Worm (Caenorhabditis elegans) whole organism, young adult: ENCODE measurements around the gene C32D5.14.

Source experiments
- B0019.2 ChIP-seq: fragments of 200-800 bp; sonication (Bioruptor generic); conservative IDR thresholded peaks from 2 replicates; pipeline ENCODE4 v1.3.6; 2022; ENCODE audit warnings: missing genetic modification reagents, missing genetic modification characterization, missing compliant biosample characterization
- B0336.3 ChIP-seq: fragments of 200-800 bp; sonication (Bioruptor generic); IDR thresholded peaks from 2 replicates; pipeline ENCODE4 v1.3.6; 2022; ENCODE audit warnings: missing genetic modification characterization, missing compliant biosample characterization
- F10E7.11 ChIP-seq: sonication (generic microtip); optimal IDR thresholded peaks from 2 replicates; lab custom pipeline; 2017; ENCODE audit warnings: mild to moderate bottlenecking, missing genetic modification characterization, moderate library complexity, missing compliant biosample characterization
- F22D6.2 ChIP-seq: sonication (generic microtip); optimal IDR thresholded peaks from 2 replicates; lab custom pipeline; 2016; ENCODE audit warnings: mild to moderate bottlenecking, missing genetic modification characterization, missing compliant biosample characterization
- F33H1.4 ChIP-seq: fragments of 200-800 bp; sonication (Bioruptor generic); IDR thresholded peaks from 2 replicates; pipeline ENCODE4 v1.3.6; 2022; ENCODE audit warnings: missing genetic modification reagents, missing genetic modification characterization, missing compliant biosample characterization
- F39B2.1 ChIP-seq: fragments of 200-800 bp; sonication (Bioruptor generic); IDR thresholded peaks from 2 replicates; pipeline ENCODE4 v1.3.6; 2022; ENCODE audit warnings: missing genetic modification reagents, missing genetic modification characterization, missing compliant biosample characterization
- T07F8.4 ChIP-seq: sonication (generic microtip); optimal IDR thresholded peaks from 2 replicates; lab custom pipeline; 2016; ENCODE audit warnings: mild to moderate bottlenecking, missing genetic modification characterization, moderate library complexity, missing compliant biosample characterization
- T26A5.8 ChIP-seq: sonication (generic microtip); optimal IDR thresholded peaks from 2 replicates; lab custom pipeline; 2016; ENCODE audit warnings: missing genetic modification characterization, missing compliant biosample characterization
- Y53G8AR.9 ChIP-seq: fragments of 200-800 bp; sonication (Bioruptor generic); conservative IDR thresholded peaks from 2 replicates; pipeline ENCODE4 v1.3.6; 2022; ENCODE audit warnings: missing genetic modification reagents, missing genetic modification characterization, missing compliant biosample characterization
- Y56A3A.18 ChIP-seq: fragments of 200-800 bp; sonication (Bioruptor generic); IDR thresholded peaks from 2 replicates; pipeline ENCODE4 v1.3.6; 2022; ENCODE audit warnings: missing genetic modification reagents, missing genetic modification characterization, missing compliant biosample characterization
- Y67H2A.10 ChIP-seq: fragments of 200-800 bp; sonication (Bioruptor generic); conservative IDR thresholded peaks from 2 replicates; pipeline ENCODE4 v1.3.6; 2022; ENCODE audit warnings: missing genetic modification reagents, missing genetic modification characterization, missing compliant biosample characterization
- Y95B8A.8 ChIP-seq: fragments of 200-800 bp; sonication (Bioruptor generic); IDR thresholded peaks from 2 replicates; pipeline ENCODE4 v1.3.6; 2022; ENCODE audit warnings: missing genetic modification reagents, missing genetic modification characterization, missing compliant biosample characterization
- attf-6 ChIP-seq: fragments of 200-800 bp; sonication (Bioruptor generic); IDR thresholded peaks from 2 replicates; pipeline ENCODE4 v1.3.6; 2022; ENCODE audit warnings: missing genetic modification reagents, missing genetic modification characterization, missing compliant biosample characterization
- bed-1 ChIP-seq: fragments of 200-800 bp; sonication (Bioruptor generic); IDR thresholded peaks from 2 replicates; pipeline ENCODE4 v1.3.6; 2022; ENCODE audit warnings: missing genetic modification reagents, missing genetic modification characterization, missing compliant biosample characterization
- cebp-1 ChIP-seq, 2 experiments: fragments of 200-800 bp in 1 of 2; sonication (Bioruptor generic) in 1 of 2; sonication (generic microtip) in 1 of 2; IDR thresholded peaks in 1 of 2; optimal IDR thresholded peaks in 1 of 2; 2 replicates each; pipeline versions ENCODE4 v1.3.6 to Lab custom; 2017 to 2022; ENCODE audit warnings: missing compliant biosample characterization in 2 of 2, missing genetic modification characterization in 2 of 2, mild to moderate bottlenecking in 1 of 2, missing genetic modification reagents in 1 of 2, moderate library complexity in 1 of 2
- cebp-2 ChIP-seq: fragments of 200-800 bp; sonication (Bioruptor generic); IDR thresholded peaks from 2 replicates; pipeline ENCODE4 v1.3.6; 2022; ENCODE audit warnings: missing genetic modification characterization, missing compliant biosample characterization
- ceh-27 ChIP-seq: fragments of 200-800 bp; sonication (Bioruptor generic); optimal IDR thresholded peaks from 2 replicates; lab custom pipeline; 2018; ENCODE audit warnings: mild to moderate bottlenecking, missing genetic modification characterization, moderate library complexity, missing compliant biosample characterization
- ceh-58 ChIP-seq: fragments of 200-800 bp; sonication (Bioruptor generic); IDR thresholded peaks from 2 replicates; pipeline ENCODE4 v1.3.6; 2022; ENCODE audit warnings: missing genetic modification characterization, missing compliant biosample characterization
- ceh-91 ChIP-seq: fragments of 200-800 bp; sonication (Bioruptor generic); IDR thresholded peaks from 2 replicates; pipeline ENCODE4 v1.3.6; 2022; ENCODE audit warnings: missing genetic modification reagents, missing genetic modification characterization, missing compliant biosample characterization
- ets-4 ChIP-seq: fragments of 200-800 bp; sonication (Bioruptor generic); optimal IDR thresholded peaks from 2 replicates; lab custom pipeline; 2018; ENCODE audit warnings: mild to moderate bottlenecking, missing genetic modification characterization, missing compliant biosample characterization
- fkh-3 ChIP-seq: sonication (generic microtip); optimal IDR thresholded peaks from 2 replicates; lab custom pipeline; 2016; ENCODE audit warnings: mild to moderate bottlenecking, missing genetic modification characterization, missing compliant biosample characterization
- gei-17 ChIP-seq: fragments of 200-800 bp; sonication (Bioruptor generic); optimal IDR thresholded peaks from 2 replicates; lab custom pipeline; 2018; ENCODE audit warnings: mild to moderate bottlenecking, missing genetic modification characterization, missing compliant biosample characterization
- hmg-1.2 ChIP-seq: fragments of 200-800 bp; sonication (Bioruptor generic); IDR thresholded peaks from 2 replicates; pipeline ENCODE4 v1.3.6; 2022; ENCODE audit warnings: missing genetic modification reagents, missing genetic modification characterization, missing compliant biosample characterization
- hsf-1 ChIP-seq: fragments of 200-800 bp; sonication (Bioruptor generic); IDR thresholded peaks from 2 replicates; pipeline ENCODE4 v1.3.6; 2022; ENCODE audit warnings: missing genetic modification reagents, missing genetic modification characterization, missing compliant biosample characterization
- lag-1 ChIP-seq: fragments of 200-800 bp; sonication (Bioruptor generic); IDR thresholded peaks from 2 replicates; pipeline ENCODE4 v1.3.6; 2022; ENCODE audit warnings: missing genetic modification reagents, missing genetic modification characterization, missing compliant biosample characterization
- let-526 ChIP-seq: fragments of 200-800 bp; sonication (Bioruptor generic); IDR thresholded peaks from 2 replicates; pipeline ENCODE4 v1.3.6; 2022; ENCODE audit warnings: missing genetic modification reagents, missing genetic modification characterization, missing compliant biosample characterization
- let-607 ChIP-seq, 2 experiments: fragments of 200-800 bp in 1 of 2; sonication (Bioruptor generic) in 1 of 2; sonication (generic microtip) in 1 of 2; optimal IDR thresholded peaks; 2 replicates each; lab custom pipeline; 2016 to 2018; ENCODE audit warnings: mild to moderate bottlenecking in 2 of 2, missing compliant biosample characterization in 2 of 2, missing genetic modification characterization in 2 of 2, moderate library complexity in 2 of 2, missing genotype in 1 of 2
- lin-26 ChIP-seq: fragments of 200-800 bp; sonication (Bioruptor generic); IDR thresholded peaks from 2 replicates; pipeline ENCODE4 v1.3.6; 2022; ENCODE audit warnings: missing genetic modification reagents, missing genetic modification characterization, missing compliant biosample characterization
- lin-54 ChIP-seq: fragments of 200-800 bp; sonication (Bioruptor generic); optimal IDR thresholded peaks from 2 replicates; lab custom pipeline; 2018; ENCODE audit warnings: mild to moderate bottlenecking, missing genetic modification characterization, missing compliant biosample characterization
- madf-10 ChIP-seq: sonication (generic microtip); optimal IDR thresholded peaks from 2 replicates; lab custom pipeline; 2016; ENCODE audit warnings: mild to moderate bottlenecking, missing genetic modification characterization, missing compliant biosample characterization
- madf-8 ChIP-seq: fragments of 200-800 bp; sonication (Bioruptor generic); conservative IDR thresholded peaks from 2 replicates; pipeline ENCODE4 v1.3.6; 2022; ENCODE audit warnings: missing genetic modification reagents, missing genetic modification characterization, missing compliant biosample characterization
- mcd-1 ChIP-seq: fragments of 200-800 bp; sonication (Bioruptor generic); IDR thresholded peaks from 2 replicates; pipeline ENCODE4 v1.3.6; 2022; ENCODE audit warnings: missing genetic modification reagents, missing genetic modification characterization, missing compliant biosample characterization
- mel-28 ChIP-seq: sonication (generic microtip); optimal IDR thresholded peaks from 2 replicates; lab custom pipeline; 2016; ENCODE audit warnings: borderline replicate concordance, mild to moderate bottlenecking, missing genetic modification characterization, missing compliant biosample characterization
- mes-4 ChIP-seq: sonication (generic microtip); optimal IDR thresholded peaks from 2 replicates; lab custom pipeline; 2016; ENCODE audit warnings: missing genotype, missing genetic modification characterization, missing compliant biosample characterization
- nfya-1 ChIP-seq: sonication (generic microtip); optimal IDR thresholded peaks from 2 replicates; lab custom pipeline; 2017; ENCODE audit warnings: antibody characterized with exemption, missing compliant biosample characterization, missing genetic modification characterization, borderline replicate concordance; ENCODE audit not compliant: insufficient read depth
- nhr-27 ChIP-seq: fragments of 200-800 bp; sonication (Bioruptor generic); optimal IDR thresholded peaks from 2 replicates; lab custom pipeline; 2018; ENCODE audit warnings: mild to moderate bottlenecking, missing genetic modification characterization, moderate library complexity, missing compliant biosample characterization
- pha-4 ChIP-seq: fragments of 150-350 bp; sonication (generic microtip); optimal IDR thresholded peaks from 2 replicates; lab custom pipeline; 2014; ENCODE audit warnings: missing biosample characterization, missing genetic modification reagents, missing genetic modification characterization
- rcor-1 ChIP-seq: fragments of 200-800 bp; sonication (Bioruptor generic); IDR thresholded peaks from 2 replicates; pipeline ENCODE4 v1.3.6; 2022; ENCODE audit warnings: missing genetic modification reagents, missing genetic modification characterization, missing compliant biosample characterization
- rpc-1 ChIP-seq, 2 experiments: fragments of 150-350 bp in 1 of 2; sonication (generic microtip) in 1 of 2; optimal IDR thresholded peaks; 2 replicates each; lab custom pipeline; 2014 to 2018; ENCODE audit warnings: missing biosample characterization in 1 of 2, missing genetic modification characterization in 1 of 2, missing genetic modification reagents in 1 of 2, missing genotype in 1 of 2
- sea-2 ChIP-seq: fragments of 200-800 bp; sonication (Bioruptor generic); IDR thresholded peaks from 2 replicates; pipeline ENCODE4 v1.3.6; 2022; ENCODE audit warnings: missing genetic modification characterization, missing compliant biosample characterization
- somi-1 ChIP-seq: fragments of 200-800 bp; sonication (Bioruptor generic); optimal IDR thresholded peaks from 2 replicates; lab custom pipeline; 2018; ENCODE audit warnings: mild to moderate bottlenecking, missing genetic modification characterization, missing compliant biosample characterization
- tbx-9 ChIP-seq: sonication (generic microtip); optimal IDR thresholded peaks from 2 replicates; lab custom pipeline; 2016; ENCODE audit warnings: borderline replicate concordance, missing genetic modification characterization, inconsistent platforms, missing compliant biosample characterization
- ztf-25 ChIP-seq: fragments of 200-800 bp; sonication (Bioruptor generic); IDR thresholded peaks from 2 replicates; pipeline ENCODE4 v1.3.6; 2022; ENCODE audit warnings: missing genetic modification reagents, missing genetic modification characterization, missing compliant biosample characterization
- ztf-28 ChIP-seq: fragments of 200-800 bp; sonication (Bioruptor generic); IDR thresholded peaks from 2 replicates; pipeline ENCODE4 v1.3.6; 2022; ENCODE audit warnings: missing genetic modification reagents, missing genetic modification characterization, missing compliant biosample characterization
- ztf-3 ChIP-seq: fragments of 200-800 bp; sonication (Bioruptor generic); optimal IDR thresholded peaks from 2 replicates; lab custom pipeline; 2018; ENCODE audit warnings: mild to moderate bottlenecking, missing genetic modification characterization, missing compliant biosample characterization

C32D5.14 gene

ce11 chrII:6346551-6347079, 11.3 kb downstream of the C32D5.14 start (continued):
- TF ChIP-seq rpc-1 (optimal IDR thresholded peaks at IDR 0.05; lab: Kevin White, UChicago) (no peak), rpc-1 (tag; optimal IDR thresholded peaks at IDR 0.05; lab: Kevin White, UChicago) (no peak), attf-6 (0 out of 2 replicates have a peak, but pooled peaks have one; percentile 53), ceh-58 (0 out of 2 replicates have a peak, but pooled peaks have one; percentile 21), let-607 (tag; optimal IDR thresholded peaks at IDR 0.05; lab: Kevin White, UChicago) (peak in 1 of 2 experiments; percentile 10), Y95B8A.8 (GFP tag; lab: Robert Waterston, UW) (peak; percentile 60; the same call in 1 of the 2 replicates), hsf-1 (GFP tag; lab: Robert Waterston, UW) (no peak), F22D6.2 (tag; lab: Kevin White, UChicago) (peak; percentile 39), ztf-28 (no peak), lin-54 (GFP tag; lab: Kevin White, UChicago) (peak; percentile 57), ztf-3 (peak; percentile 66), mel-28 (tag; lab: Kevin White, UChicago) (peak; percentile 75), cebp-1 (GFP tag; IDR thresholded peaks at IDR 0.05; lab: Robert Waterston, UW) (peak; percentile 98), cebp-1 (tag; optimal IDR thresholded peaks at IDR 0.05; lab: Kevin White, UChicago) (peak; percentile 98), ets-4 (GFP tag; lab: Kevin White, UChicago) (peak; percentile 55), lin-26 (GFP tag; lab: Robert Waterston, UW) (peak; percentile 62; the same call in 1 of the 2 replicates), gei-17 (GFP tag; lab: Kevin White, UChicago) (peak; percentile 80), F10E7.11 (tag; lab: Kevin White, UChicago) (peak; percentile 84), T26A5.8 (tag; lab: Kevin White, UChicago) (no peak), let-526 (GFP tag; lab: Robert Waterston, UW) (peak; percentile 62; the same call in 1 of the 2 replicates), F39B2.1 (no peak), hmg-1.2 (peak; percentile 42), sea-2 (GFP tag; lab: Robert Waterston, UW) (no peak), ceh-91 (GFP tag; lab: Robert Waterston, UW) (no peak), ztf-25 (GFP tag; lab: Robert Waterston, UW) (peak; percentile 30; the same call in 1 of the 2 replicates), T07F8.4 (tag; lab: Kevin White, UChicago) (no peak), Y53G8AR.9 (peak; percentile 97), mes-4 (tag; lab: Kevin White, UChicago) (no peak), nfya-1 (no peak), bed-1 (0 out of 2 replicates have a peak, but pooled peaks have one; percentile 40), B0336.3 (GFP tag; lab: Robert Waterston, UW) (peak; percentile 94), madf-8 (GFP tag; lab: Robert Waterston, UW) (no peak), Y56A3A.18 (GFP tag; lab: Robert Waterston, UW) (peak; percentile 83; the same call in 1 of the 2 replicates), lag-1 (GFP tag; lab: Robert Waterston, UW) (0 out of 2 replicates have a peak, but pooled peaks have one; percentile 44), F33H1.4 (GFP tag; lab: Robert Waterston, UW) (no peak), Y67H2A.10 (GFP tag; lab: Robert Waterston, UW) (no peak), B0019.2 (GFP tag; lab: Robert Waterston, UW) (no peak), rcor-1 (GFP tag; lab: Robert Waterston, UW) (peak; percentile 43; the same call in 1 of the 2 replicates), cebp-2 (0 out of 2 replicates have a peak, but pooled peaks have one; percentile 65), tbx-9 (tag; lab: Kevin White, UChicago) (no peak), madf-10 (tag; lab: Kevin White, UChicago) (peak; percentile 68), nhr-27 (tag; lab: Kevin White, UChicago) (no peak), fkh-3 (peak; percentile 87), ceh-27 (peak; percentile 22), mcd-1 (GFP tag; lab: Robert Waterston, UW) (peak; percentile 57; the same call in 1 of the 2 replicates), somi-1 (GFP tag; lab: Kevin White, UChicago) (peak; percentile 71), pha-4 (tag; lab: Kevin White, UChicago) (peak; percentile 46)
